Fruit fly (Drosophila melanogaster): ENCODE measurements around the gene Mhcl.
A peak's percentile ranks its signal among the peaks of the same experiment; 100 is the strongest.

The Mhcl gene

dm6 chr3R:16098333-16099267 lies at the start of gene Mhcl, which contains the start of gene Akt:
Mhcl (minus strand) TSS chr3R:16098761.
Akt (plus strand) TSS chr3R:16099228.
- TF ChIP-seq brk (GFP tag; optimal IDR thresholded peaks at IDR 0.05) (peak; percentile 14), foxo (GFP tag; optimal IDR thresholded peaks at IDR 0.05) (peak in 1 of 2 experiments; percentile 1), dl (GFP tag; optimal IDR thresholded peaks at IDR 0.05; ENCODE audit: insufficient read depth in 1 of 2, partially characterized antibody in 2 of 2) (no peak), lola (GFP tag; optimal IDR thresholded peaks at IDR 0.05) (no peak), Jra (GFP tag; optimal IDR thresholded peaks at IDR 0.05) (no peak), Abd-B (GFP tag; optimal IDR thresholded peaks at IDR 0.05) (no peak), Myc (optimal IDR thresholded peaks at IDR 0.05) (peak; percentile 27), HLH106 (tag; optimal IDR thresholded peaks at IDR 0.05) (peak; percentile 37), tai (GFP tag; optimal IDR thresholded peaks at IDR 0.05) (peak; percentile 17), sv (GFP tag; optimal IDR thresholded peaks at IDR 0.05) (peak; percentile 6), Hnf4 (GFP tag; optimal IDR thresholded peaks at IDR 0.05) (peak; percentile 3)

dm6 chr3R:16146632-16147453 lies 48.3 kb upstream of the Mhcl start, which contains the start of the genes Mic26-27 and CG5916:
Mic26-27 (minus strand) TSS chr3R:16146855.
CG5916 (plus strand) TSS chr3R:16147029.
- TF ChIP-seq Mio (GFP tag; optimal IDR thresholded peaks at IDR 0.05) (no peak), foxo (GFP tag; optimal IDR thresholded peaks at IDR 0.05) (peak in 1 of 2 experiments; percentile 64), psq (GFP tag; optimal IDR thresholded peaks at IDR 0.05) (peak; percentile 20), tai (GFP tag; optimal IDR thresholded peaks at IDR 0.05) (no peak), Sp1 (GFP tag; optimal IDR thresholded peaks at IDR 0.05) (peak; percentile 13), jim (GFP tag; optimal IDR thresholded peaks at IDR 0.05) (no peak), woc (GFP tag; optimal IDR thresholded peaks at IDR 0.05) (peak; percentile 69), HLH106 (tag; optimal IDR thresholded peaks at IDR 0.05) (peak; percentile 25), dsf (GFP tag; optimal IDR thresholded peaks at IDR 0.05; ENCODE audit: borderline replicate concordance) (no peak), usp (GFP tag; optimal IDR thresholded peaks at IDR 0.05) (no peak), Abd-B (GFP tag; optimal IDR thresholded peaks at IDR 0.05) (no peak), brk (GFP tag; optimal IDR thresholded peaks at IDR 0.05) (no peak), Dfd (GFP tag; optimal IDR thresholded peaks at IDR 0.05) (no peak), br (GFP tag; optimal IDR thresholded peaks at IDR 0.05) (peak; percentile 34), fru (GFP tag; optimal IDR thresholded peaks at IDR 0.05) (peak; percentile 59), h (GFP tag; optimal IDR thresholded peaks at IDR 0.05) (peak; percentile 60), dl (GFP tag; optimal IDR thresholded peaks at IDR 0.05; ENCODE audit: insufficient read depth in 1 of 2, partially characterized antibody in 2 of 2) (peak; percentile 99 to 100), CG32264 (GFP tag; optimal IDR thresholded peaks at IDR 0.05) (peak; percentile 33), N (GFP tag; optimal IDR thresholded peaks at IDR 0.05) (no peak), CG9705 (GFP tag; optimal IDR thresholded peaks at IDR 0.05) (peak; percentile 35), Hr83 (GFP tag; optimal IDR thresholded peaks at IDR 0.05; ENCODE audit: poor library complexity, severe bottlenecking) (peak; percentile 70), dmrt93B (GFP tag; optimal IDR thresholded peaks at IDR 0.05) (peak; percentile 54), Myc (optimal IDR thresholded peaks at IDR 0.05) (peak; percentile 76), Vsx2 (GFP tag; optimal IDR thresholded peaks at IDR 0.05; ENCODE audit: partially characterized antibody) (peak; percentile 100), sage (GFP tag; optimal IDR thresholded peaks at IDR 0.05) (no peak), Rel (GFP tag; optimal IDR thresholded peaks at IDR 0.05) (no peak), Rel (tag; optimal IDR thresholded peaks at IDR 0.05) (no peak), ey (GFP tag; optimal IDR thresholded peaks at IDR 0.05) (peak; percentile 29), Dif (GFP tag; optimal IDR thresholded peaks at IDR 0.05; ENCODE audit: partially characterized antibody) (peak; percentile 100), sv (GFP tag; optimal IDR thresholded peaks at IDR 0.05) (peak; percentile 74), Hr78 (GFP tag; optimal IDR thresholded peaks at IDR 0.05) (no peak), Hnf4 (GFP tag; optimal IDR thresholded peaks at IDR 0.05) (no peak), OdsH (GFP tag; optimal IDR thresholded peaks at IDR 0.05) (peak; percentile 54), Jra (GFP tag; optimal IDR thresholded peaks at IDR 0.05) (peak; percentile 90), CrebA (GFP tag; optimal IDR thresholded peaks at IDR 0.05; ENCODE audit: borderline replicate concordance) (no peak), lola (GFP tag; optimal IDR thresholded peaks at IDR 0.05) (no peak), pan (optimal IDR thresholded peaks at IDR 0.05) (no peak), rgr (GFP tag; optimal IDR thresholded peaks at IDR 0.05) (peak; percentile 75), GATAd (GFP tag; optimal IDR thresholded peaks at IDR 0.05) (peak; percentile 56)

All from whole organism, wandering third instar larva.